Fruit fly (Drosophila melanogaster) Kc167 (cell line): ENCODE results near the gene CG12075.

Experiments
- Myc ChIP-seq: fragments of >200 bp; optimal IDR thresholded peaks from 2 replicates; lab custom pipeline; 2017; ENCODE audit warnings: missing external identifiers
- Sin3A ChIP-seq: fragments of >200 bp; optimal IDR thresholded peaks from 2 replicates; lab custom pipeline; 2018; ENCODE audit warnings: missing external identifiers
- h ChIP-seq: fragments of >200 bp; optimal IDR thresholded peaks from 3 replicates; lab custom pipeline; 2018; ENCODE audit warnings: missing external identifiers
- insv ChIP-seq: fragments of >200 bp; optimal IDR thresholded peaks from 3 replicates; lab custom pipeline; 2018; ENCODE audit warnings: missing external identifiers
- ttk ChIP-seq: sonication (Bioruptor generic); optimal IDR thresholded peaks from 2 replicates; lab custom pipeline; 2017; ENCODE audit warnings: missing external identifiers

DNA sequence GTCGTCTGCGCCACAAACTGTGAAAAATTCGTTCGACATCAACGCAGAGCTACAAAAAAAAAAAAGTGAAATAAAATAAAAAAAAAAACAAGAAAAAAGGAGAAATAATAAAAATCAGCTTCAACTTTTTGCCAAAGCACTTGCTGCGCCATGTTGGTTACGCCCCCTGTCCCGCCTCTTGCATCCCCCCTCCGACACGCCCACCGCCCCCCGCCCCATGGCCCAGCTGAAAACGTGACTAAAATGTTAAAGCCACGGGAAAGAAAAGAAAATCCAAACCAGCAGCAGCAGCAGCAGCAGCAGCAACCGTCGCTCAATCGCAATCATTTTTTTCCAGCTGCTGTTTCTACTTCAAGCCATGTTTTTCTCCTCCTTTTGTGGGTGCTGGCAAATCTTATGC, 45.2 kb upstream of the CG12075 start:
- TF ChIP-seq ttk (lab: Kevin White, UChicago) = no peak
- no peak for TF ChIP-seq insv
- no peak for TF ChIP-seq h (lab: Kevin White, UChicago)
- TF ChIP-seq Myc (lab: Kevin White, UChicago) = no peak
- TF ChIP-seq Sin3A (lab: Kevin White, UChicago) = no peak
